Worm (Caenorhabditis elegans) whole organism, mixed stage, embryonic: ENCODE results near the gene F25E5.1.

Experiments
- blmp-1 ChIP-seq: fragments of 150-350 bp; optimal IDR thresholded peaks from 2 replicates; lab custom pipeline; 2014; ENCODE audit warnings: missing biosample characterization, missing genetic modification characterization
- elt-3 ChIP-seq: fragments of 150-350 bp; optimal IDR thresholded peaks from 2 replicates; lab custom pipeline; 2014; ENCODE audit warnings: missing biosample characterization, missing genetic modification characterization
- lin-32 ChIP-seq: fragments of 200-800 bp; sonication (Bioruptor generic); optimal IDR thresholded peaks from 2 replicates; lab custom pipeline; 2018; ENCODE audit warnings: mild to moderate bottlenecking, missing genetic modification characterization, missing compliant biosample characterization
- mab-5 ChIP-seq: fragments of 150-350 bp; optimal IDR thresholded peaks from 2 replicates; lab custom pipeline; 2014; ENCODE audit warnings: missing biosample characterization, missing genetic modification characterization
- mls-2 ChIP-seq: sonication (generic microtip); optimal IDR thresholded peaks from 2 replicates; lab custom pipeline; 2016; ENCODE audit warnings: mild to moderate bottlenecking, missing genetic modification characterization, moderate library complexity, missing compliant biosample characterization
- nhr-28 ChIP-seq: fragments of 150-350 bp; optimal IDR thresholded peaks from 2 replicates; lab custom pipeline; 2014; ENCODE audit warnings: missing biosample characterization, missing genetic modification characterization
- snpc-4 ChIP-seq: fragments of 150-350 bp; optimal IDR thresholded peaks from 2 replicates; lab custom pipeline; 2014; ENCODE audit warnings: missing biosample characterization, missing genetic modification characterization
- sptf-1 ChIP-seq: sonication (generic microtip); optimal IDR thresholded peaks from 2 replicates; lab custom pipeline; 2017; ENCODE audit warnings: mild to moderate bottlenecking, missing genetic modification characterization, moderate library complexity, missing compliant biosample characterization
- unc-39 ChIP-seq: fragments of 150-350 bp; optimal IDR thresholded peaks from 2 replicates; lab custom pipeline; 2014; ENCODE audit warnings: missing biosample characterization, missing genetic modification characterization
- unc-62 ChIP-seq: fragments of 150-350 bp; optimal IDR thresholded peaks from 2 replicates; lab custom pipeline; 2014; ENCODE audit warnings: missing biosample characterization, missing genetic modification reagents, missing genetic modification characterization
- ztf-11 ChIP-seq: fragments of 150-350 bp; optimal IDR thresholded peaks from 2 replicates; lab custom pipeline; 2014; ENCODE audit warnings: missing biosample characterization, missing genetic modification characterization

ce11 chrV:7460898-7461297 is 4.8 kb upstream of the F25E5.1 start, which contains the start of gene srh-92:
- TF ChIP-seq elt-3 (no peak), nhr-28 (tag; lab: Kevin White, UChicago) (no peak), sptf-1 (tag; lab: Kevin White, UChicago) (no peak), snpc-4 (tag; lab: Kevin White, UChicago) (no peak), lin-32 (GFP tag; lab: Kevin White, UChicago) (no peak), ztf-11 (tag; lab: Kevin White, UChicago) (no peak), mls-2 (no peak), unc-39 (tag; lab: Kevin White, UChicago) (no peak), mab-5 (tag; lab: Kevin White, UChicago) (no peak), blmp-1 (tag; lab: Kevin White, UChicago) (no peak), unc-62 (GFP tag; lab: Kevin White, UChicago) (no peak)
